Fruit fly (Drosophila melanogaster): Measurements from ENCODE around the gene Fer1.

Fer1 gene

dm6 chr3R:7154586-7155357 lies 18.8 kb downstream of the Fer1 start, which contains the start of gene MAGE:
MAGE (minus strand) TSS chr3R:7155180.
- peak; percentile 22 for TF ChIP-seq Vsx2 (GFP tag; optimal IDR thresholded peaks at IDR 0.05; ENCODE audit: partially characterized antibody)
- no peak for TF ChIP-seq Sp1 (GFP tag; optimal IDR thresholded peaks at IDR 0.05)

dm6 chr3R:7157102-7157501 lies 21.1 kb downstream of the Fer1 start:
- no peak for TF ChIP-seq fru (GFP tag; optimal IDR thresholded peaks at IDR 0.05)

dm6 chr3R:7159615-7160014 lies 23.6 kb downstream of the Fer1 start:
- no peak for TF ChIP-seq OdsH (GFP tag; optimal IDR thresholded peaks at IDR 0.05)
- no peak for TF ChIP-seq Myc (optimal IDR thresholded peaks at IDR 0.05)
- TF ChIP-seq CG9705 (GFP tag; optimal IDR thresholded peaks at IDR 0.05): no peak
- no peak for TF ChIP-seq fru (GFP tag; optimal IDR thresholded peaks at IDR 0.05)
- no peak for TF ChIP-seq Vsx2 (GFP tag; optimal IDR thresholded peaks at IDR 0.05; ENCODE audit: partially characterized antibody)
- no peak for TF ChIP-seq sage (GFP tag; optimal IDR thresholded peaks at IDR 0.05)
- no peak for TF ChIP-seq CrebA (GFP tag; optimal IDR thresholded peaks at IDR 0.05; ENCODE audit: borderline replicate concordance)
- TF ChIP-seq brk (GFP tag; optimal IDR thresholded peaks at IDR 0.05): no peak
- no peak for TF ChIP-seq dsf (GFP tag; optimal IDR thresholded peaks at IDR 0.05; ENCODE audit: borderline replicate concordance)
- TF ChIP-seq Dif (GFP tag; optimal IDR thresholded peaks at IDR 0.05; ENCODE audit: partially characterized antibody): no peak
- TF ChIP-seq usp (GFP tag; optimal IDR thresholded peaks at IDR 0.05): no peak
- TF ChIP-seq ey (GFP tag; optimal IDR thresholded peaks at IDR 0.05): no peak
- TF ChIP-seq dl (GFP tag; optimal IDR thresholded peaks at IDR 0.05; ENCODE audit: insufficient read depth in 1 of 2, partially characterized antibody in 2 of 2): no peak
- no peak for TF ChIP-seq rgr (GFP tag; optimal IDR thresholded peaks at IDR 0.05)
- no peak for TF ChIP-seq CG32264 (GFP tag; optimal IDR thresholded peaks at IDR 0.05)
- TF ChIP-seq Hr83 (GFP tag; optimal IDR thresholded peaks at IDR 0.05; ENCODE audit: poor library complexity, severe bottlenecking): no peak

dm6 chr3R:7162356-7163289 lies 26.6 kb downstream of the Fer1 start, which contains the start of gene sas:
sas (plus strand) TSS chr3R:7162808.
- peak; percentile 69 for TF ChIP-seq Vsx2 (GFP tag; optimal IDR thresholded peaks at IDR 0.05; ENCODE audit: partially characterized antibody)
- no peak for TF ChIP-seq GATAd (GFP tag; optimal IDR thresholded peaks at IDR 0.05)
- peak; percentile 32 for TF ChIP-seq Dif (GFP tag; optimal IDR thresholded peaks at IDR 0.05; ENCODE audit: partially characterized antibody)
- peak; percentile 9 for TF ChIP-seq br (GFP tag; optimal IDR thresholded peaks at IDR 0.05)
- no peak for TF ChIP-seq Rel (GFP tag; optimal IDR thresholded peaks at IDR 0.05)
- peak; percentile 13 for TF ChIP-seq Rel (tag; optimal IDR thresholded peaks at IDR 0.05)
- no peak for TF ChIP-seq jim (GFP tag; optimal IDR thresholded peaks at IDR 0.05)
- TF ChIP-seq h (GFP tag; optimal IDR thresholded peaks at IDR 0.05): peak; percentile 2
- TF ChIP-seq fru (GFP tag; optimal IDR thresholded peaks at IDR 0.05): peak; percentile 18
- TF ChIP-seq dl (GFP tag; optimal IDR thresholded peaks at IDR 0.05; ENCODE audit: insufficient read depth in 1 of 2, partially characterized antibody in 2 of 2): peak in 1 of 2 experiments; percentile 58
- TF ChIP-seq psq (GFP tag; optimal IDR thresholded peaks at IDR 0.05): no peak
- TF ChIP-seq Sp1 (GFP tag; optimal IDR thresholded peaks at IDR 0.05): peak; percentile 22
- TF ChIP-seq CrebA (GFP tag; optimal IDR thresholded peaks at IDR 0.05; ENCODE audit: borderline replicate concordance): peak; percentile 62

dm6 chr3R:7169927-7170326 lies 33.9 kb downstream of the Fer1 start:
- no peak for TF ChIP-seq CrebA (GFP tag; optimal IDR thresholded peaks at IDR 0.05; ENCODE audit: borderline replicate concordance)
- TF ChIP-seq GATAd (GFP tag; optimal IDR thresholded peaks at IDR 0.05): no peak
- no peak for TF ChIP-seq dl (GFP tag; optimal IDR thresholded peaks at IDR 0.05; ENCODE audit: insufficient read depth in 1 of 2, partially characterized antibody in 2 of 2)
- no peak for TF ChIP-seq Dfd (GFP tag; optimal IDR thresholded peaks at IDR 0.05)
- TF ChIP-seq Sp1 (GFP tag; optimal IDR thresholded peaks at IDR 0.05): no peak
- no peak for TF ChIP-seq woc (GFP tag; optimal IDR thresholded peaks at IDR 0.05)
- TF ChIP-seq Dif (GFP tag; optimal IDR thresholded peaks at IDR 0.05; ENCODE audit: partially characterized antibody): no peak
- TF ChIP-seq brk (GFP tag; optimal IDR thresholded peaks at IDR 0.05): no peak
- TF ChIP-seq CG9705 (GFP tag; optimal IDR thresholded peaks at IDR 0.05): no peak
- no peak for TF ChIP-seq Hr78 (GFP tag; optimal IDR thresholded peaks at IDR 0.05)
